Worm (Caenorhabditis elegans): ENCODE data around the gene egl-10.

Gene egl-10

ce11 chrV:12509922-12510582, 47.2 kb upstream of the egl-10 start (continued):
- peak; percentile 61 for TF ChIP-seq lin-11 (tag; optimal IDR thresholded peaks at IDR 0.05)
- peak; percentile 77 for TF ChIP-seq sox-4 (tag; optimal IDR thresholded peaks at IDR 0.05)
- peak; percentile 49 for TF ChIP-seq Y22D7AL.16 (tag; optimal IDR thresholded peaks at IDR 0.05)
- TF ChIP-seq tbx-2 (tag; optimal IDR thresholded peaks at IDR 0.05) = peak; percentile 65
- TF ChIP-seq K02D7.2 (tag; optimal IDR thresholded peaks at IDR 0.05) = peak; percentile 42

ce11 chrV:12506185-12506584, 43.4 kb upstream of the egl-10 start, which contains the start of gene nlp-46:
Gene nlp-46 (minus strand): TSS chrV:12506285.
- TF ChIP-seq nhr-232 (tag; optimal IDR thresholded peaks at IDR 0.05) (no peak), ceh-19 (GFP tag; optimal IDR thresholded peaks at IDR 0.05) (no peak), ets-4 (tag; optimal IDR thresholded peaks at IDR 0.05) (no peak), Y22D7AL.16 (tag; optimal IDR thresholded peaks at IDR 0.05) (no peak)

- TF ChIP-seq nfya-1 (tag; optimal IDR thresholded peaks at IDR 0.05) (peak; percentile 50), tbx-2 (tag; optimal IDR thresholded peaks at IDR 0.05) (no peak)
These were observed 42.9 kb upstream of the egl-10 start for ce11 chrV:12505730-12506129.

ce11 chrV:12503494-12503893, 40.7 kb upstream of the egl-10 start, which contains the start of gene T28H10.1:
Gene T28H10.1 (plus strand): TSS chrV:12503794.
- TF ChIP-seq pha-4 (tag; optimal IDR thresholded peaks at IDR 0.05) = no peak
- TF ChIP-seq nfya-1 (tag; optimal IDR thresholded peaks at IDR 0.05) = no peak
- TF ChIP-seq sox-2 (GFP tag; IDR thresholded peaks at IDR 0.05) = no peak
- no peak for TF ChIP-seq madf-2 (tag; optimal IDR thresholded peaks at IDR 0.05)
- no peak for TF ChIP-seq fkh-10 (GFP tag; optimal IDR thresholded peaks at IDR 0.05)
- no peak for TF ChIP-seq nhr-11 (tag; optimal IDR thresholded peaks at IDR 0.05)
- TF ChIP-seq unc-3 (GFP tag; conservative IDR thresholded peaks at IDR 0.05) = no peak
- TF ChIP-seq unc-3 (tag; optimal IDR thresholded peaks at IDR 0.05) = no peak
- TF ChIP-seq odd-2 (tag; optimal IDR thresholded peaks at IDR 0.05) = no peak
- no peak for TF ChIP-seq hlh-6 (tag; optimal IDR thresholded peaks at IDR 0.05)
- TF ChIP-seq K02D7.2 (tag; optimal IDR thresholded peaks at IDR 0.05) = no peak
- no peak for TF ChIP-seq F13H6.1 (tag; optimal IDR thresholded peaks at IDR 0.05)
- no peak for TF ChIP-seq ceh-9 (tag; optimal IDR thresholded peaks at IDR 0.05)
- no peak for TF ChIP-seq ceh-2 (tag; optimal IDR thresholded peaks at IDR 0.05)
- TF ChIP-seq Y22D7AL.16 (tag; optimal IDR thresholded peaks at IDR 0.05) = no peak
- no peak for TF ChIP-seq tbx-2 (tag; optimal IDR thresholded peaks at IDR 0.05)
- TF ChIP-seq hlh-8 (tag; optimal IDR thresholded peaks at IDR 0.05) = no peak
- no peak for TF ChIP-seq ceh-34 (tag; optimal IDR thresholded peaks at IDR 0.05)
- TF ChIP-seq ceh-18 (tag; optimal IDR thresholded peaks at IDR 0.05) = no peak
- no peak for TF ChIP-seq ceh-31 (tag; optimal IDR thresholded peaks at IDR 0.05)
- no peak for TF ChIP-seq lin-11 (tag; optimal IDR thresholded peaks at IDR 0.05)

DNA sequence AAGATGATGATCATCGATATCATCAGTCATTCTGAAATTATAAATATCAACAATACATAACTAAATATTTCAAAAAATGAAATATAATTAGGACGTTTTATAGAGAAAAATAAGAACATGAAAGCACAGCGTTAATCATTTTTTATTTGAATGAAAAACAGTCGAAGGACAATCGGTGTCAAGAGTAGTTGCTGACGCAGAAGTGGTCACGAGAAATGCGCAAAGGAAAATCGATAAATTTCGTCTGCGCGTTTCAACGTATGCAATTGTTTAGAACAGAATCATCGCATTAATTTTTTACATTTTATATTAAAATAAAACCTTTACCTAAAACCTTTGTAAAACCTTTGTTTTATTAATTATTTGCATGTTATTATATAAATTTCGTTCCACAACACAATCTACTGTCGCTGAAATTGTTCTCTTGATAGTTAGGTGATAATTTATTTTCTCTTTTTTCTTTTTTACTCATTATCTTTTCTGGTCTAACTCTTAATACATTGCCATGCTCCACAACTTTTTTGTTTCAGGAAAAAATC, 35.0 kb upstream of the egl-10 start, which contains the start of the genes W04D2.4 and rbm-25:
Gene W04D2.4, minus strand, starts transcription at position 31 of the 539 bp plus-strand sequence.
Gene rbm-25, plus strand, starts transcription at position 489 of the 539 bp plus-strand sequence.
- TF ChIP-seq ama-1 (optimal IDR thresholded peaks at IDR 0.05) = no peak
- no peak for TF ChIP-seq ceh-24 (tag; optimal IDR thresholded peaks at IDR 0.05)
- TF ChIP-seq C08G9.2 (tag; optimal IDR thresholded peaks at IDR 0.05) = no peak
- TF ChIP-seq hlh-13 (GFP tag; optimal IDR thresholded peaks at IDR 0.05) = no peak
- TF ChIP-seq nhr-11 (tag; optimal IDR thresholded peaks at IDR 0.05) = no peak
- no peak for TF ChIP-seq ceh-2 (tag; optimal IDR thresholded peaks at IDR 0.05)
- peak; percentile 25 for TF ChIP-seq hlh-30 (tag; optimal IDR thresholded peaks at IDR 0.05; ENCODE audit: insufficient read depth)
- no peak for TF ChIP-seq ceh-31 (tag; optimal IDR thresholded peaks at IDR 0.05)
- TF ChIP-seq unc-3 (GFP tag; conservative IDR thresholded peaks at IDR 0.05) = no peak
- TF ChIP-seq unc-3 (tag; optimal IDR thresholded peaks at IDR 0.05) = no peak
- TF ChIP-seq ceh-48 (tag; optimal IDR thresholded peaks at IDR 0.05) = peak; percentile 97
- TF ChIP-seq nfya-1 (tag; optimal IDR thresholded peaks at IDR 0.05) = no peak
- no peak for TF ChIP-seq ceh-18 (tag; optimal IDR thresholded peaks at IDR 0.05)
- TF ChIP-seq ceh-19 (GFP tag; optimal IDR thresholded peaks at IDR 0.05) = no peak
- TF ChIP-seq ceh-30 (tag; optimal IDR thresholded peaks at IDR 0.05) = no peak
